Worm (Caenorhabditis elegans): ENCODE results near the gene kin-33.

DNA sequence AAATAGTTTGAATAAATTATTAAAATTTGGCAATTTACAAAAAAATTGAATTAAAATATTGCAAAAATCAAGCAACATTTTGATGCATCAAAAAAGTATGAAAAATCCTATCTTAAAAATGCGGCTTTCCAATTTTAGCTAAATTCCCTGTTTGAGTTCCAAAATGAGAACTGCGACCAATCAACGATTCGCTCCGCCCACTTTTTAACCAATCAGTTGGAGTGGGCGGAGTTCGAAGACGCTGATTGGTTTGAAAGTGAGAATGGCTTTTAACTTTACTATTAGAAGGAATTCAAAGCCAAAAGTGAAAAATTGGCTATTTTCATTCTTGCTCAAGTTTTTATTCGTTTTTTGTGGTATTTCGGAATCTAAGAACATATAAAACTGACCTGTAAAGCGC lies 13.1 kb upstream of the kin-33 start:
- no peak for TF ChIP-seq D2030.7 (GFP tag; IDR thresholded peaks at IDR 0.05)
- no peak for TF ChIP-seq F10E7.11 (tag; optimal IDR thresholded peaks at IDR 0.05)
- TF ChIP-seq F49E8.2 (tag; optimal IDR thresholded peaks at IDR 0.05; ENCODE audit: insufficient read depth), result no peak
- TF ChIP-seq ama-1 (optimal IDR thresholded peaks at IDR 0.05), result no peak
- TF ChIP-seq ama-1 (GFP tag; optimal IDR thresholded peaks at IDR 0.05), result no peak
- TF ChIP-seq lir-1 (GFP tag; conservative IDR thresholded peaks at IDR 0.05), result no peak
- TF ChIP-seq lin-54 (GFP tag; optimal IDR thresholded peaks at IDR 0.05), result no peak
- TF ChIP-seq xnd-1 (tag; optimal IDR thresholded peaks at IDR 0.05), result no peak
- no peak for TF ChIP-seq F23B12.7 (tag; optimal IDR thresholded peaks at IDR 0.05; ENCODE audit: insufficient read depth)

Data from whole organism, young adult.